Worm (Caenorhabditis elegans): ENCODE measurements around the gene spp-9.

spp-9 gene

ce11 chrX:11477748-11478147 lies 9.8 kb upstream of the spp-9 start:
- no peak for TF ChIP-seq aly-1 (tag; optimal IDR thresholded peaks at IDR 0.05)
- TF ChIP-seq ceh-36 (tag; optimal IDR thresholded peaks at IDR 0.05) = no peak
- no peak for TF ChIP-seq ama-1 (optimal IDR thresholded peaks at IDR 0.05)
- TF ChIP-seq ceh-13 (GFP tag; optimal IDR thresholded peaks at IDR 0.05) = no peak
- no peak for TF ChIP-seq hnd-1 (tag; optimal IDR thresholded peaks at IDR 0.05)
- no peak for TF ChIP-seq ets-7 (tag; optimal IDR thresholded peaks at IDR 0.05)

ce11 chrX:11478758-11479157 lies 8.8 kb upstream of the spp-9 start:
- no peak for TF ChIP-seq ceh-36 (tag; optimal IDR thresholded peaks at IDR 0.05)
- no peak for TF ChIP-seq sea-1 (GFP tag; conservative IDR thresholded peaks at IDR 0.05)
- TF ChIP-seq B0310.2 (tag; optimal IDR thresholded peaks at IDR 0.05) = no peak
- TF ChIP-seq tbx-11 (GFP tag; IDR thresholded peaks at IDR 0.05) = no peak
- no peak for TF ChIP-seq pes-1 (GFP tag; IDR thresholded peaks at IDR 0.05)
- no peak for TF ChIP-seq aly-1 (tag; optimal IDR thresholded peaks at IDR 0.05)
- TF ChIP-seq hmg-4 (GFP tag; optimal IDR thresholded peaks at IDR 0.05) = no peak
- TF ChIP-seq F13C5.2 (tag; optimal IDR thresholded peaks at IDR 0.05) = no peak
- TF ChIP-seq tbx-37 (GFP tag; conservative IDR thresholded peaks at IDR 0.05) = no peak
- no peak for TF ChIP-seq ceh-13 (GFP tag; optimal IDR thresholded peaks at IDR 0.05)
- no peak for TF ChIP-seq ets-7 (tag; optimal IDR thresholded peaks at IDR 0.05)
- TF ChIP-seq flt-1 (GFP tag; IDR thresholded peaks at IDR 0.05) = no peak

- TF ChIP-seq ceh-13 (GFP tag; optimal IDR thresholded peaks at IDR 0.05) (no peak), hmg-4 (GFP tag; optimal IDR thresholded peaks at IDR 0.05) (no peak), hnd-1 (tag; optimal IDR thresholded peaks at IDR 0.05) (no peak), flt-1 (GFP tag; IDR thresholded peaks at IDR 0.05) (no peak), hmbx-1 (tag; optimal IDR thresholded peaks at IDR 0.05) (no peak), ama-1 (optimal IDR thresholded peaks at IDR 0.05) (no peak), pes-1 (GFP tag; IDR thresholded peaks at IDR 0.05) (no peak), tra-4 (tag; optimal IDR thresholded peaks at IDR 0.05) (no peak), F13C5.2 (tag; optimal IDR thresholded peaks at IDR 0.05) (no peak), tbx-11 (GFP tag; IDR thresholded peaks at IDR 0.05) (no peak), aly-1 (tag; optimal IDR thresholded peaks at IDR 0.05) (no peak), ets-7 (tag; optimal IDR thresholded peaks at IDR 0.05) (no peak), sea-1 (GFP tag; conservative IDR thresholded peaks at IDR 0.05) (no peak), ceh-36 (tag; optimal IDR thresholded peaks at IDR 0.05) (no peak), tbx-37 (GFP tag; conservative IDR thresholded peaks at IDR 0.05) (no peak), B0310.2 (tag; optimal IDR thresholded peaks at IDR 0.05) (no peak)
Measured at ce11 chrX:11479321-11479863, 8.2 kb upstream of the spp-9 start.

ce11 chrX:11480032-11480431 lies 7.6 kb upstream of the spp-9 start:
- TF ChIP-seq ama-1 (optimal IDR thresholded peaks at IDR 0.05) (no peak), hmg-4 (GFP tag; optimal IDR thresholded peaks at IDR 0.05) (no peak), F13C5.2 (tag; optimal IDR thresholded peaks at IDR 0.05) (no peak), pes-1 (GFP tag; IDR thresholded peaks at IDR 0.05) (no peak), ceh-36 (tag; optimal IDR thresholded peaks at IDR 0.05) (no peak), scrt-1 (GFP tag; IDR thresholded peaks at IDR 0.05) (no peak), B0310.2 (tag; optimal IDR thresholded peaks at IDR 0.05) (no peak)

- TF ChIP-seq ama-1 (optimal IDR thresholded peaks at IDR 0.05) (no peak), hmbx-1 (tag; optimal IDR thresholded peaks at IDR 0.05) (no peak), ceh-36 (tag; optimal IDR thresholded peaks at IDR 0.05) (no peak), sea-1 (GFP tag; conservative IDR thresholded peaks at IDR 0.05) (no peak), scrt-1 (GFP tag; IDR thresholded peaks at IDR 0.05) (no peak), tbx-37 (GFP tag; conservative IDR thresholded peaks at IDR 0.05) (no peak), pes-1 (GFP tag; IDR thresholded peaks at IDR 0.05) (no peak), ets-7 (tag; optimal IDR thresholded peaks at IDR 0.05) (no peak), B0310.2 (tag; optimal IDR thresholded peaks at IDR 0.05) (no peak)
Measured at ce11 chrX:11480990-11481824, 6.4 kb upstream of the spp-9 start.

- TF ChIP-seq hmbx-1 (tag; optimal IDR thresholded peaks at IDR 0.05) = no peak
- TF ChIP-seq F13C5.2 (tag; optimal IDR thresholded peaks at IDR 0.05) = no peak
- no peak for TF ChIP-seq B0310.2 (tag; optimal IDR thresholded peaks at IDR 0.05)
- TF ChIP-seq aly-1 (tag; optimal IDR thresholded peaks at IDR 0.05) = no peak
- no peak for TF ChIP-seq hnd-1 (tag; optimal IDR thresholded peaks at IDR 0.05)
- TF ChIP-seq ceh-13 (GFP tag; optimal IDR thresholded peaks at IDR 0.05) = no peak
- no peak for TF ChIP-seq scrt-1 (GFP tag; IDR thresholded peaks at IDR 0.05)
- TF ChIP-seq ama-1 (optimal IDR thresholded peaks at IDR 0.05) = no peak
- TF ChIP-seq ets-7 (tag; optimal IDR thresholded peaks at IDR 0.05) = no peak
- no peak for TF ChIP-seq sea-1 (GFP tag; conservative IDR thresholded peaks at IDR 0.05)
- no peak for TF ChIP-seq pes-1 (GFP tag; IDR thresholded peaks at IDR 0.05)
- no peak for TF ChIP-seq hmg-4 (GFP tag; optimal IDR thresholded peaks at IDR 0.05)
- no peak for TF ChIP-seq flt-1 (GFP tag; IDR thresholded peaks at IDR 0.05)
- TF ChIP-seq ceh-36 (tag; optimal IDR thresholded peaks at IDR 0.05) = no peak
- no peak for TF ChIP-seq tbx-37 (GFP tag; conservative IDR thresholded peaks at IDR 0.05)
- no peak for TF ChIP-seq tbx-11 (GFP tag; IDR thresholded peaks at IDR 0.05)
- no peak for TF ChIP-seq tra-4 (tag; optimal IDR thresholded peaks at IDR 0.05)
Measured at ce11 chrX:11481825-11482093, 5.8 kb upstream of the spp-9 start.

- TF ChIP-seq tra-4 (tag; optimal IDR thresholded peaks at IDR 0.05) = no peak
- TF ChIP-seq hmg-4 (GFP tag; optimal IDR thresholded peaks at IDR 0.05) = no peak
- TF ChIP-seq ama-1 (optimal IDR thresholded peaks at IDR 0.05) = no peak
- TF ChIP-seq B0310.2 (tag; optimal IDR thresholded peaks at IDR 0.05) = no peak
- TF ChIP-seq sea-1 (GFP tag; conservative IDR thresholded peaks at IDR 0.05) = no peak
- TF ChIP-seq hnd-1 (tag; optimal IDR thresholded peaks at IDR 0.05) = no peak
- TF ChIP-seq aly-1 (tag; optimal IDR thresholded peaks at IDR 0.05) = no peak
- TF ChIP-seq F13C5.2 (tag; optimal IDR thresholded peaks at IDR 0.05) = no peak
- TF ChIP-seq tbx-37 (GFP tag; conservative IDR thresholded peaks at IDR 0.05) = no peak
- TF ChIP-seq flt-1 (GFP tag; IDR thresholded peaks at IDR 0.05) = no peak
- TF ChIP-seq ceh-13 (GFP tag; optimal IDR thresholded peaks at IDR 0.05) = no peak
- TF ChIP-seq ets-7 (tag; optimal IDR thresholded peaks at IDR 0.05) = no peak
- TF ChIP-seq tbx-11 (GFP tag; IDR thresholded peaks at IDR 0.05) = no peak
Measured at ce11 chrX:11482134-11482533, 5.5 kb upstream of the spp-9 start.

Measured in whole organism, early embryonic.